Fruit fly (Drosophila melanogaster) whole organism, embryonic: Measurements from ENCODE around the gene Vps53.

Experiments used
- Atf3 ChIP-seq: fragments of 200-800 bp; sonication (Bioruptor generic); optimal IDR thresholded peaks from 3 replicates; lab custom pipeline; 2016; ENCODE audit warnings: missing biosample characterization, missing genetic modification characterization
- CG10462 ChIP-seq: fragments of 200-800 bp; sonication (Bioruptor generic); optimal IDR thresholded peaks from 2 replicates; lab custom pipeline; 2016; ENCODE audit warnings: missing biosample characterization, missing genetic modification characterization
- CG12219 ChIP-seq: fragments of 200-800 bp; sonication (Bioruptor generic); optimal IDR thresholded peaks from 3 replicates; lab custom pipeline; 2018; ENCODE audit warnings: missing biosample characterization, mild to moderate bottlenecking, missing genetic modification characterization
- CG12744 ChIP-seq: fragments of 200-800 bp; sonication (Bioruptor generic); optimal IDR thresholded peaks from 2 replicates; lab custom pipeline; 2016; ENCODE audit warnings: missing biosample characterization, missing genetic modification characterization
- CG16815 ChIP-seq: fragments of 200-800 bp; sonication (Bioruptor generic); optimal IDR thresholded peaks from 3 replicates; lab custom pipeline; 2017; ENCODE audit warnings: missing biosample characterization, mild to moderate bottlenecking, missing genetic modification characterization
- CG6854 ChIP-seq: fragments of 200-800 bp; sonication (Bioruptor generic); optimal IDR thresholded peaks from 3 replicates; lab custom pipeline; 2017; ENCODE audit warnings: missing biosample characterization, mild to moderate bottlenecking, missing genetic modification characterization
- CG8359 ChIP-seq: fragments of 200-800 bp; sonication (Bioruptor generic); optimal IDR thresholded peaks from 2 replicates; lab custom pipeline; 2017; ENCODE audit warnings: missing biosample characterization, mild to moderate bottlenecking, missing genetic modification characterization, borderline replicate concordance
- CG8478 ChIP-seq: fragments of >200 bp; optimal IDR thresholded peaks from 2 replicates; lab custom pipeline; 2018
- Hr78 ChIP-seq, 2 experiments: fragments of 200-800 bp in 1 of 2; fragments of >200 bp in 1 of 2; sonication (Bioruptor generic) in 1 of 2; optimal IDR thresholded peaks; 2 replicates each; lab custom pipeline; 2017 to 2019; ENCODE audit warnings: missing biosample characterization in 2 of 2, missing genetic modification characterization in 2 of 2, mild to moderate bottlenecking in 1 of 2, moderate library complexity in 1 of 2
- jigr1 ChIP-seq: fragments of 200-800 bp; sonication (Bioruptor generic); IDR thresholded peaks from 3 replicates; pipeline ENCODE4 v1.3.6; 2022; ENCODE audit warnings: missing biosample characterization, missing genetic modification characterization

dm6 chr2L:4400653-4401052 is 14.8 kb upstream of the Vps53 start, which contains the start of gene CG33003:
- TF ChIP-seq CG8478 (lab: Kevin White, UChicago) (no peak), CG16815 (no peak), Hr78 (GFP tag; optimal IDR thresholded peaks at IDR 0.05; lab: Kevin White, UChicago) (no peak), CG8359 (GFP tag; lab: Kevin White, UChicago) (no peak), Atf3 (no peak), CG12219 (GFP tag; lab: Kevin White, UChicago) (no peak), CG6854 (GFP tag; lab: Kevin White, UChicago) (no peak), CG10462 (GFP tag; lab: Kevin White, UChicago) (no peak), CG12744 (GFP tag; lab: Kevin White, UChicago) (no peak), jigr1 (GFP tag; lab: Robert Waterston, UW) (no peak)
